Fruit fly (Drosophila melanogaster): Measurements from ENCODE around the gene CG7149.

DNA sequence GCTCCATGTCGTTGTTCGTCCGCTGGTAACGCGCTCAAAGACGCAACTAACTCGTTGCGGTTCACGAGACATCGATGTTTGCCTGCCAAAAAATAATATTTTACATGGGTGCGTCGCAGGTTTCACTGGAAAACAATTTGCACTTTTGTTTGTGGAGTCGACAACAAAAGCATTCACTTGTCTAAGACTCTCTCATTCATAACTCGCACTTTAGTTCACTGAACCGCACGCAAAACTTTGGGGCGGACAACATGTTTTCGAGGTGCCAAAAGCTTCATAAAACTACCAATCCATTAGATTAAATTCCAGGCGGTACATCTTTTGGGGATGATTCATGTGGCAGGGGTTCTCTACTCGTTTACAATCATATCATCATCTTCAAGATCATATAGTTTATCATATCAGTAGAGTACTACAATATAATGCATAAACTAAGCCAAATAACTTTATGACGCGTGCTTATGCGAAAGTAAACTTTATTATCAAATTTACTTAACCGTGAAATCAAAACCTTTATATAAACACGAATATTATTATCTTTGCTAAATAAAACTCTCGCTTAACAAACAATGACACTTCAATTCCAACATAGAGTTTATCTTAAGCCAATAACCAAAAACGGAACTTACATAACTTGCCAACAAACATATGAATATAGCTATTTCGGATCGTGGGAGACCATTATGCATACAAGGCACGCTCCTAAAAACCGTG is 12.2 kb downstream of the CG7149 start, which contains the start of gene CG7179:
- TF ChIP-seq cnc (optimal IDR thresholded peaks at IDR 0.05): no peak
- TF ChIP-seq Mnt (GFP tag; optimal IDR thresholded peaks at IDR 0.05): no peak
- TF ChIP-seq CG7101 (tag; optimal IDR thresholded peaks at IDR 0.05): no peak
